Worm (Caenorhabditis elegans) whole organism, L4/young adult: ENCODE measurements around the gene arle-14.

Experiments used
- W03F9.2 ChIP-seq: fragments of 150-350 bp; optimal IDR thresholded peaks from 2 replicates; lab custom pipeline; 2014; ENCODE audit warnings: missing biosample characterization, missing genetic modification characterization
- dao-5 ChIP-seq: sonication (generic microtip); optimal IDR thresholded peaks from 2 replicates; lab custom pipeline; 2016; ENCODE audit warnings: missing genotype, missing genetic modification characterization, moderate library complexity, missing compliant biosample characterization
- him-1 ChIP-seq: sonication (generic microtip); optimal IDR thresholded peaks from 2 replicates; lab custom pipeline; 2016; ENCODE audit warnings: missing genotype, missing genetic modification reagents, missing genetic modification characterization, missing compliant biosample characterization

Gene arle-14

ce11 chrIII:5692690-5693089, at the start of gene arle-14, which contains the start of gene abi-1:
arle-14 (plus strand) TSS chrIII:5692906.
abi-1 (minus strand) TSS chrIII:5692740.
- peak; percentile 2 for TF ChIP-seq W03F9.2 (tag; lab: Kevin White, UChicago)
- no peak for TF ChIP-seq dao-5
- no peak for TF ChIP-seq him-1 (tag; lab: Kevin White, UChicago)

ce11 chrIII:5653692-5654105, 39.0 kb upstream of the arle-14 start:
- TF ChIP-seq him-1 (tag; lab: Kevin White, UChicago) (no peak), W03F9.2 (tag; lab: Kevin White, UChicago) (peak; percentile 20)

- TF ChIP-seq him-1 (tag; lab: Kevin White, UChicago) (no peak), dao-5 (no peak), W03F9.2 (tag; lab: Kevin White, UChicago) (no peak)
Observed at ce11 chrIII:5656941-5657340, 35.8 kb upstream of the arle-14 start, which contains the start of gene sdz-21. sdz-21 (minus strand) TSS chrIII:5657041.

ce11 chrIII:5660976-5661375, 31.7 kb upstream of the arle-14 start, which contains the start of gene F54E7.6:
F54E7.6 (minus strand) TSS chrIII:5661085.
- no peak for TF ChIP-seq W03F9.2 (tag; lab: Kevin White, UChicago)
- no peak for TF ChIP-seq dao-5
- no peak for TF ChIP-seq him-1 (tag; lab: Kevin White, UChicago)

- TF ChIP-seq dao-5, result no peak
- TF ChIP-seq W03F9.2 (tag; lab: Kevin White, UChicago), result peak; percentile 72
Observed at ce11 chrIII:5663521-5663920, 29.2 kb upstream of the arle-14 start.

- TF ChIP-seq him-1 (tag; lab: Kevin White, UChicago) (no peak), dao-5 (no peak), W03F9.2 (tag; lab: Kevin White, UChicago) (no peak)
Observed at ce11 chrIII:5663933-5664332, 28.8 kb upstream of the arle-14 start, which contains the start of gene par-3. par-3 (plus strand) TSS chrIII:5664233.

- TF ChIP-seq him-1 (tag; lab: Kevin White, UChicago) (no peak), W03F9.2 (tag; lab: Kevin White, UChicago) (no peak), dao-5 (no peak)
Observed at ce11 chrIII:5665278-5665677, 27.4 kb upstream of the arle-14 start.

- TF ChIP-seq him-1 (tag; lab: Kevin White, UChicago) (no peak), dao-5 (no peak), W03F9.2 (tag; lab: Kevin White, UChicago) (no peak)
Observed at ce11 chrIII:5665710-5666109, 27.0 kb upstream of the arle-14 start.

- TF ChIP-seq him-1 (tag; lab: Kevin White, UChicago), result no peak
- TF ChIP-seq W03F9.2 (tag; lab: Kevin White, UChicago), result no peak
- TF ChIP-seq dao-5, result no peak
Observed at ce11 chrIII:5667952-5668489, 24.7 kb upstream of the arle-14 start.

ce11 chrIII:5674196-5674595, 18.5 kb upstream of the arle-14 start:
- TF ChIP-seq him-1 (tag; lab: Kevin White, UChicago) (no peak), dao-5 (no peak), W03F9.2 (tag; lab: Kevin White, UChicago) (no peak)

ce11 chrIII:5675384-5675984, 17.2 kb upstream of the arle-14 start:
- TF ChIP-seq him-1 (tag; lab: Kevin White, UChicago) (no peak), dao-5 (no peak), W03F9.2 (tag; lab: Kevin White, UChicago) (no peak)

ce11 chrIII:5677790-5678189, 14.9 kb upstream of the arle-14 start, which contains the start of gene F54E7.9:
F54E7.9 (minus strand) TSS chrIII:5677890.
- TF ChIP-seq W03F9.2 (tag; lab: Kevin White, UChicago) (no peak), dao-5 (no peak), him-1 (tag; lab: Kevin White, UChicago) (no peak)

- TF ChIP-seq W03F9.2 (tag; lab: Kevin White, UChicago) (peak; percentile 98), him-1 (tag; lab: Kevin White, UChicago) (peak; percentile 99), dao-5 (no peak)
Observed at ce11 chrIII:5678935-5679334, 13.8 kb upstream of the arle-14 start, which contains the start of the genes ska-3 and rps-12. ska-3 (minus strand) TSS chrIII:5679005. rps-12 (plus strand) TSS chrIII:5679298.

- TF ChIP-seq dao-5, result no peak
- TF ChIP-seq W03F9.2 (tag; lab: Kevin White, UChicago), result no peak
- TF ChIP-seq him-1 (tag; lab: Kevin White, UChicago), result no peak
Observed at ce11 chrIII:5680141-5680540, 12.6 kb upstream of the arle-14 start, which contains the start of gene pst-2. pst-2 (plus strand) TSS chrIII:5680433.
